Worm (Caenorhabditis elegans): Measurements from ENCODE around the gene clec-8.

clec-8 gene

ce11 chrII:12547547-12547946, 30.3 kb downstream of the clec-8 start, which contains the start of gene F49C5.16:
TSS of gene F49C5.16 (plus strand) at chrII:12547847.
- no peak for TF ChIP-seq unc-55 (GFP tag; optimal IDR thresholded peaks at IDR 0.05)
- TF ChIP-seq pha-2 (tag; optimal IDR thresholded peaks at IDR 0.05) = no peak
- no peak for TF ChIP-seq hlh-13 (GFP tag; optimal IDR thresholded peaks at IDR 0.05)
- TF ChIP-seq ceh-34 (tag; optimal IDR thresholded peaks at IDR 0.05) = no peak

ce11 chrII:12546413-12546812, 31.4 kb downstream of the clec-8 start, which contains the start of the genes F49C5.5 and F49C5.10:
TSS of gene F49C5.5 (minus strand) at chrII:12546513.
TSS of gene F49C5.10 (plus strand) at chrII:12546756.
- TF ChIP-seq ceh-45 (GFP tag; IDR thresholded peaks at IDR 0.05) (no peak), elt-2 (tag; optimal IDR thresholded peaks at IDR 0.05) (no peak), ztf-16 (tag; optimal IDR thresholded peaks at IDR 0.05) (no peak), ceh-2 (tag; optimal IDR thresholded peaks at IDR 0.05) (no peak), hlh-6 (tag; optimal IDR thresholded peaks at IDR 0.05) (no peak), ceh-14 (tag; optimal IDR thresholded peaks at IDR 0.05) (no peak), pha-2 (tag; optimal IDR thresholded peaks at IDR 0.05) (no peak), dmd-4 (tag; optimal IDR thresholded peaks at IDR 0.05; ENCODE audit: borderline replicate concordance) (no peak)

ce11 chrII:12544533-12544932, 33.3 kb downstream of the clec-8 start, which contains the start of gene F49C5.9:
TSS of gene F49C5.9 (minus strand) at chrII:12544633.
- TF ChIP-seq dve-1 (tag; optimal IDR thresholded peaks at IDR 0.05) (no peak), ceh-48 (tag; optimal IDR thresholded peaks at IDR 0.05) (no peak), ceh-14 (tag; optimal IDR thresholded peaks at IDR 0.05) (no peak), ceh-9 (tag; optimal IDR thresholded peaks at IDR 0.05) (no peak), T23F11.4 (GFP tag; optimal IDR thresholded peaks at IDR 0.05) (no peak), unc-55 (GFP tag; optimal IDR thresholded peaks at IDR 0.05) (no peak), elt-2 (tag; optimal IDR thresholded peaks at IDR 0.05) (no peak), unc-3 (GFP tag; conservative IDR thresholded peaks at IDR 0.05) (no peak), unc-3 (tag; optimal IDR thresholded peaks at IDR 0.05) (no peak), npax-4 (tag; optimal IDR thresholded peaks at IDR 0.05) (no peak), nhr-11 (tag; optimal IDR thresholded peaks at IDR 0.05) (no peak), ceh-18 (tag; optimal IDR thresholded peaks at IDR 0.05) (no peak), syd-9 (tag; optimal IDR thresholded peaks at IDR 0.05) (no peak), zip-5 (tag; optimal IDR thresholded peaks at IDR 0.05) (no peak), odd-2 (tag; optimal IDR thresholded peaks at IDR 0.05) (no peak), hlh-15 (tag; optimal IDR thresholded peaks at IDR 0.05) (no peak), ceh-2 (tag; optimal IDR thresholded peaks at IDR 0.05) (no peak), K09A11.1 (tag; optimal IDR thresholded peaks at IDR 0.05; ENCODE audit: insufficient read depth) (no peak)

ce11 chrII:12542594-12542997, 35.3 kb downstream of the clec-8 start:
- TF ChIP-seq ceh-24 (tag; optimal IDR thresholded peaks at IDR 0.05) = no peak
- no peak for TF ChIP-seq elt-4 (tag; optimal IDR thresholded peaks at IDR 0.05)
- no peak for TF ChIP-seq dve-1 (tag; optimal IDR thresholded peaks at IDR 0.05)
- no peak for TF ChIP-seq ceh-45 (GFP tag; IDR thresholded peaks at IDR 0.05)
- no peak for TF ChIP-seq nhr-11 (tag; optimal IDR thresholded peaks at IDR 0.05)
- no peak for TF ChIP-seq tbx-2 (tag; optimal IDR thresholded peaks at IDR 0.05)
- peak; percentile 89 for TF ChIP-seq elt-2 (tag; optimal IDR thresholded peaks at IDR 0.05)
- no peak for TF ChIP-seq pqm-1 (tag; optimal IDR thresholded peaks at IDR 0.05)

- TF ChIP-seq elt-2 (tag; optimal IDR thresholded peaks at IDR 0.05) = peak; percentile 26
Measured at ce11 chrII:12541670-12542080, 36.2 kb downstream of the clec-8 start.

ce11 chrII:12539395-12539794, 38.5 kb downstream of the clec-8 start:
- TF ChIP-seq nfya-1 (tag; optimal IDR thresholded peaks at IDR 0.05) (no peak), nhr-11 (tag; optimal IDR thresholded peaks at IDR 0.05) (no peak), pat-9 (tag; optimal IDR thresholded peaks at IDR 0.05) (no peak), ceh-31 (tag; optimal IDR thresholded peaks at IDR 0.05) (no peak), ceh-6 (GFP tag; optimal IDR thresholded peaks at IDR 0.05) (no peak), fkh-10 (GFP tag; optimal IDR thresholded peaks at IDR 0.05) (no peak), pag-3 (tag; optimal IDR thresholded peaks at IDR 0.05; ENCODE audit: borderline replicate concordance) (no peak)

Data from whole organism, late embryonic.